Fruit fly (Drosophila melanogaster) whole organism, pupa: ENCODE data around the gene CG5641.

ENCODE experiments used
- CG13204 ChIP-seq: fragments of 200-800 bp; sonication (Bioruptor generic); optimal IDR thresholded peaks from 2 replicates; lab custom pipeline; 2018; ENCODE audit warnings: missing biosample characterization, mild to moderate bottlenecking, missing genetic modification characterization, moderate library complexity
- CG14655 ChIP-seq: fragments of 200-800 bp; sonication (Bioruptor generic); optimal IDR thresholded peaks from 3 replicates; lab custom pipeline; 2017; ENCODE audit warnings: mild to moderate bottlenecking, missing biosample characterization, missing genetic modification reagents, missing genetic modification characterization
- CG32121 ChIP-seq: fragments of 200-800 bp; sonication (Bioruptor generic); IDR thresholded peaks from 2 replicates; pipeline ENCODE4 v1.3.6; 2022; ENCODE audit warnings: missing biosample characterization, missing genetic modification characterization
- CG34367 ChIP-seq: fragments of 200-800 bp; sonication (Bioruptor generic); optimal IDR thresholded peaks from 2 replicates; lab custom pipeline; 2018; ENCODE audit warnings: missing biosample characterization, mild to moderate bottlenecking, missing genetic modification characterization
- Pif1B ChIP-seq: fragments of 200-800 bp; sonication (Bioruptor generic); optimal IDR thresholded peaks from 3 replicates; lab custom pipeline; 2016; ENCODE audit warnings: missing biosample characterization, missing genetic modification characterization
- Snoo ChIP-seq: fragments of 200-800 bp; sonication (Bioruptor generic); optimal IDR thresholded peaks from 3 replicates; lab custom pipeline; 2017; ENCODE audit warnings: missing biosample characterization, mild to moderate bottlenecking, missing genetic modification characterization, inconsistent platforms
- gl ChIP-seq: fragments of 200-800 bp; sonication (Bioruptor generic); optimal IDR thresholded peaks from 2 replicates; lab custom pipeline; 2018; ENCODE audit warnings: missing biosample characterization, mild to moderate bottlenecking, missing genetic modification characterization
- rn ChIP-seq: fragments of 200-800 bp; sonication (Bioruptor generic); IDR thresholded peaks from 2 replicates; pipeline ENCODE4 v1.3.6; 2022; ENCODE audit warnings: missing biosample characterization, missing genetic modification characterization

DNA sequence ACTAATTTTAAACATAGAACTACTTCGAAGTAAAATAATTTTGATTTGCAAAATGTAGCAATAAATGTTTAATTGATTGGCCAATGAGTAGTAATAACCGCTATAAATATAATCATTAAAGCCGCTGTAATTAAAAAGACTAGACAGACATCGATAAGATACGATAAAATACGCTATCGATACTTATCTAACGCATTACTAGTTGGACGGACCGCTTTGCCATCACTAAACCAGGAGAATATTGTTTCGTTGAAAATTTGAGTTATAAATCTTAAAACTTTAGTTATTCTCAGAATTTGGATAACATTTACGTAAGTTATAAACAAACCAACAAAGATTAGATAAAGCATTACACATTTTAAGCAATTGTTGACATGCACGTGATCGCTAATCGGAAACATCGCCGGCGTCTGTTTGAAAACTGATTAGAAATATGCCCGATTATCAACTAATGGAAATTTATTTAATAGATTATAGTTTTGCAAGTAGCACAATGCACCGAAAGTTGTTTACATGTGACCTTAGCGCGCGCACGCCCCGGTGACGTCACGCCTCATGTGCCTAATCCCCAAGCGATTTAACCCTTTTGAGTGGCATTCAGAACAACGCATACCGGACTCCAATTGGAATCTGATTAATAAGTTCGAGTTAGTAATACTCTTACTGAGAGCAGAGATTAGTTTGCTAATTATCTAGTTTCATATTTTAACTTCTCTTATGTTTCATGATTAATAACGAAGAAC is 10.5 kb upstream of the CG5641 start, which contains the start of gene Desat1:
- TF ChIP-seq CG32121 (GFP tag; lab: Robert Waterston, UW) (no peak), CG13204 (no peak), rn (GFP tag; lab: Robert Waterston, UW) (no peak), CG14655 (GFP tag; lab: Kevin White, UChicago) (no peak), Pif1B (no peak), Snoo (tag; lab: Kevin White, UChicago) (no peak), gl (tag; lab: Kevin White, UChicago) (no peak), CG34367 (tag; lab: Kevin White, UChicago) (no peak)
